Fruit fly (Drosophila melanogaster): ENCODE data around the gene hemo.

DNA sequence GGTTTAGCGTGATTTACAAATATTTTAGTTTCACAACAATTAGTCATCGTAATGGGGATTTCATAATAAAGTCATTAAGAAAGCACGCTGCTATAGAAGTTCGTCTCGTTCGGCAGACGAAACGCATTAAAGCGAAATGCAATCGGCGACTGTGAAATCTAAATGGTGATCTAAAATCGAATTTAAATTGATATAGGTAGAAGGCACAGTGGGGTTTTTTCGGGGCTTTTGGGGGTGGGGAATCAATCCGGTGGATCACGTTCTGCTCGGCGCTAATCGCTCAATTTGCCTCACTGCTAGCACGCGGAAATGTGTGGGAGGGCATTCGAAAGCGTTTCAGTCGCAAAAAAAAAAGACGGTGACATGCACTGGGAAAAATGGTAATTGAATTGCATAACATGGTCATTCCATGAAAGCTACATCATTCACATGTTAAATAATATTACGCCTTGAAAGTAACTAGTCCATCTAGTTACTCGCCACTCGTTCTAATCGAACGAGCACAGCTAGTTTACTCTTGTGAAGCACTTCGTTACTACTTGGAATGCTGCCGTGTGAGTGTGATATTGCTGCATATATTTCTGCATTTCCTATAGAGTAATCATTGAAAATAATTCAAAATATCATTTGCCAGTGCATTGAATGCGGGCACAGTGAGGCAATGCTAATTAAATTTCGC is 12.9 kb upstream of the hemo start:
- TF ChIP-seq vfl (GFP tag; optimal IDR thresholded peaks at IDR 0.05), result no peak
- TF ChIP-seq trh (GFP tag; optimal IDR thresholded peaks at IDR 0.05), result no peak
- no peak for TF ChIP-seq CG31388 (GFP tag; optimal IDR thresholded peaks at IDR 0.05)
- TF ChIP-seq CG5953 (GFP tag; IDR thresholded peaks at IDR 0.05), result no peak
- no peak for TF ChIP-seq ftz-f1 (GFP tag; optimal IDR thresholded peaks at IDR 0.05)
- no peak for TF ChIP-seq psq (GFP tag; optimal IDR thresholded peaks at IDR 0.05)
- no peak for TF ChIP-seq CG10274 (GFP tag; optimal IDR thresholded peaks at IDR 0.05)
- TF ChIP-seq peb (GFP tag; IDR thresholded peaks at IDR 0.05), result no peak
- TF ChIP-seq Trl (optimal IDR thresholded peaks at IDR 0.05), result no peak
- no peak for TF ChIP-seq Trl (GFP tag; optimal IDR thresholded peaks at IDR 0.05)
- no peak for TF ChIP-seq E2f2 (GFP tag; IDR thresholded peaks at IDR 0.05)
- TF ChIP-seq usp (GFP tag; optimal IDR thresholded peaks at IDR 0.05), result no peak
- no peak for TF ChIP-seq Nf-YA (GFP tag; IDR thresholded peaks at IDR 0.05)
- no peak for TF ChIP-seq Hr3 (GFP tag; optimal IDR thresholded peaks at IDR 0.05)
- TF ChIP-seq ranshi (GFP tag; IDR thresholded peaks at IDR 0.05), result no peak
